Worm (Caenorhabditis elegans): Measurements from ENCODE around the gene sqv-2.

The sqv-2 gene

ce11 chrII:2920817-2921458, 26.7 kb upstream of the sqv-2 start:
- no peak for TF ChIP-seq unc-62 (GFP tag; optimal IDR thresholded peaks at IDR 0.05)

DNA sequence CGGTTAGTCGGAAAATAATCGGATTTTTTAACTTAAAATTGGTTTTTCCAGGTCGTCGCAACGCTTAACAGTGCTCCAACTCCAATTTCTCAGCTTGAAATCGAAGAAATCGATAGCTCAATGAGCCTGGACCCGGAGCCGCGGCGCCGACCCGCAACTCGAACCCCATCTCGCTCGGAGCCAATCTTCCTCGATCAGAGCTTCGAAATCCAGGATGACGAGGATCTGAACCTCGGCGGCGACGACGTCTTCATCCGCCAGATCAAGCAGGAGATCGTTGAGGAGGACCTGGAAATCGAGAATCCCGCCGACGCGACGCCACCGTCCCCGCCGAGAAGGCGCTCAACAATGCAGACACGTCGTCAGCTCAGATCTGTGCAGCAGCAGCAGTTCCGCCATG, 26.0 kb upstream of the sqv-2 start:
- no peak for TF ChIP-seq unc-62 (GFP tag; optimal IDR thresholded peaks at IDR 0.05)

- TF ChIP-seq unc-62 (GFP tag; optimal IDR thresholded peaks at IDR 0.05): no peak
These were observed 25.1 kb upstream of the sqv-2 start, which contains the start of the genes ncap-1 and Y110A2AR.1 for ce11 chrII:2919074-2919857. Gene ncap-1 (minus strand): TSS chrII:2919314. Gene Y110A2AR.1 (plus strand): TSS chrII:2919710.

DNA sequence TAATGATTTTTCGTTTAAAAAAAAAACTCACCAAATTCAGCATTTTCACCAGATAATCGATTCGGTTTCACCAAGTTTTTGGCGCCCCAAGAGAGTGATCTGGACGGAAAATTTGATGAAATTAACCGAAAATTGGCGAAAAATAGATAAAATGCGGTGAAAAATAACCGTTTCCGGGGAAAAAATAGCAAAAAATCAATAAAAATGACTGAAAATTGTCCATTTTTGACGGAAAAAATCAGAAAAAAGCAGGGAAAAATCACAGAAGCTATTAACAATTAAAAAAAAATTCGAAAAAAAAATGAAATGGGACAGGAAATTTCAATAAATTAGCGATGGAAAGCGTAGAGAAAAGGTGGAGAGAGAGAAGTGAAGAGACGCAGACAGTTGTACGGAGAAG, 19.3 kb upstream of the sqv-2 start, which contains the start of gene ubc-15:
ubc-15 (minus strand) TSS at position 101 of the 400 bp plus-strand sequence.
- no peak for TF ChIP-seq unc-62 (GFP tag; optimal IDR thresholded peaks at IDR 0.05)

DNA sequence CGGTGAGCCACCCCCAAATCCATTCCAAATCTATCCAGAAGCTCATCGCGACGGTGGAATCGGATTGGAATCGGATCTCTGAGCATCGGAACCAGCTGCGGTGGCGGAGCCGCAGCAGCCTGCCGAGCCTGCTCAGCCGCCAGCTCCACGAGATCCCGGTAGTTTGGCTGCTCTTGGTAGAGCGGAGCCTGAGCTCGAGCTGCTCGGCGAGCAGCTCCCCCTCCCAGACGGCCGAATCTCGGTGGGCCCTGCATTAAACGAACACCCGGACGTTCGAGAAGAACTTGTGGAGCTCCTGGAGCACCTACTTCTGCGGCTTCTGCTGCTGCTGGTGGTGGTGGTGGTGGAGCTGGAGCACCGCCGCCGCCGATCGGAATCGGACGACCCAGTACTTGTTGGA, 9.6 kb upstream of the sqv-2 start:
- TF ChIP-seq unc-62 (GFP tag; optimal IDR thresholded peaks at IDR 0.05): no peak

- no peak for TF ChIP-seq unc-62 (GFP tag; optimal IDR thresholded peaks at IDR 0.05)
These were observed 7.0 kb upstream of the sqv-2 start for ce11 chrII:2901158-2901557.

- no peak for TF ChIP-seq unc-62 (GFP tag; optimal IDR thresholded peaks at IDR 0.05)
These were observed 6.1 kb upstream of the sqv-2 start, which contains the start of gene ubc-26 for ce11 chrII:2900248-2900647. Gene ubc-26 (minus strand): TSS chrII:2900348.

DNA sequence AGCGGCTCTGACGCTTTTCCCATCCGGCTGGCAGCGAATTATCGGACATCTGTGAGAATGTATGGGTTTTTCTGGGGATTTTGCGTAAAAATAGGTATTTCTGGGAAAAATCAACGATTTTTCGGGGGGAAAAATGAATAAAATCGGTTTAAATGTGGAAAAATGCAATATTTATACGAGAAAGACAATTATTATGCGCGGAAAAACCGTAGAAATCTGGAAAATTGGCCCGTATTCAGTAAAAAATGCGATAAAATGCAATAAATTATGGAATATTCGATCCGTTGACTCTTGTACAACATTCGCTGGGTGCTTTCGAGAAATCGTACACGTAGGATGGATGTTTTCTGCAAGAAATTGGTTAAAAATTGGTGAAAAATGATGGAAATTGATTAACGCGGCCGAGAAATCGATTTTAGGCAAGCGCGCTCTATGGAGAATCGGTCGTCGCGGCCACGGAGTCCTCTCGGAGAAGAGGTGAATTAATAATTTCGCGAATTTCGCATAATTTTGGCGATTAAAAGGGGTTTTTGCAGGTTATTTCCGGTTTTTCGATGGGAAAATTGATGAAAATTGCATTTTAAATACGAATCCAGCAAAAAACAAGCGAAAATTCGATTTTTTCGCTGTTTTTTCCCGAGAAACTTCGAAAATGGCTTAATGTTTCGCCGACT, 5.1 kb downstream of the sqv-2 start, which contains the start of gene pinn-1:
pinn-1 (minus strand) TSS at position 51 of the 674 bp plus-strand sequence.
- TF ChIP-seq unc-62 (GFP tag; optimal IDR thresholded peaks at IDR 0.05): no peak

DNA sequence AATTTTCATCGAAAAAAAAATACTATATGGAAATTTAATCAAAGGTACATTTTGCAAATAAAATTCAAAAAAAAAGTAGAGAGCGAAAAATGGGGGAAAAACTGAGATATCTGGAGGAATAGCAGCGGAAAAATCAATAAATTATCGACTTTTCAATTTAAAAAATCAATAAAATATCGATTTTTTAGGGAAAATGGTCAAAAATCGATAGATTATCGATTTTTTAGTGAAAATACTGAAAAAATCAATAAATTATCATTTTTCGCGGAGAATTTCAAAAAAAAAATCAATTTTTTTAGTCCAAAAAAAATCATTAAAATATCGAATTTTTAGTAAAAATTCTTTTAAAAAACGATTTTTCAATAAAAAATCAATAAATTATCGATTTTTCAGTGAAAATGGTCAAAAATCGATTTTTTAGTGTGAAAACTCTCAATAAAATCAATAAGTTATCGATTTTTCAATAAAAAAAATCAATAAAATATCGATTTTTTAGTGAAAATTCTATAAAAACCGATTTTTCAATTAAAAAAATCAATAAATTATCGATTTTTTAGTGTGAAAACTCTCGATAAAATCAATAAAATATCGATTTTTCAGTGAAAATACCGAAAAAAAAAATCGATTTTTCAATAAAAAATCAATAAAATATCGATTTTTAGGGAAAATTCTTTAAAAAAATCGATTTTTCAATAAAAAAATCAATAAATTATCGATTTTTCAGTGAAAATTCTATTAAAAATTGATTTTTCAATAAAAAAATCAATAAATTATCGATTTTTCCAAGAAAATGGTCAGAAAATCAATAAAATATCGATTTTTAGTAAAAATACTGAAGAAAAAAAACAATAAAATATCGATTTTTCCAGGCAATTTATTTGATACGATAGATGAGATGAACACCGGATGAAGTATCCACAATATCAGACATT, 8.4 kb downstream of the sqv-2 start:
- no peak for TF ChIP-seq unc-62 (GFP tag; optimal IDR thresholded peaks at IDR 0.05)

ce11 chrII:2884810-2885209, 9.4 kb downstream of the sqv-2 start, which contains the start of gene pigw-1:
Gene pigw-1 (minus strand): TSS chrII:2884910.
- TF ChIP-seq unc-62 (GFP tag; optimal IDR thresholded peaks at IDR 0.05): no peak

- TF ChIP-seq unc-62 (GFP tag; optimal IDR thresholded peaks at IDR 0.05): no peak
These were observed 13.1 kb downstream of the sqv-2 start for ce11 chrII:2881088-2881487.

- no peak for TF ChIP-seq unc-62 (GFP tag; optimal IDR thresholded peaks at IDR 0.05)
These were observed 15.3 kb downstream of the sqv-2 start for ce11 chrII:2878909-2879308.

DNA sequence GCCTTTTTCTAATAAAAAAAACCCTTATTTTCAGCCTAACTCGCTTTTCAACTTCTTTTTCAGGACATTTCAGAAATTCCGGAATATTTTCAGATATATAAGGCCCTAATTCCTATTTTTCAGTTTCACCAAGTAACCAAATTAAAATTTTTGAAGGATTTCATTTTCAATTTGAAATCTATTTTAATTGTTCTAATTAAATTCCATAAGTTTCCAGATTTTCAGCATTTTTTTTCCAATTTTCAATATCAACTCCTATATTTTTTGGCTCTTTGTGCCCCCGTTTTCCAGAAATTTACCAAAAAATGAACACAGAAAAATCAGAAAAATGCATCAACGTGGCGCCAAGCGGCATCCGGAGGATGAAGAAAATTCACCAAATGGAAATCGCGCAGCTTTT, 19.4 kb downstream of the sqv-2 start, which contains the start of gene Y110A2AL.1:
Y110A2AL.1 (plus strand) TSS at position 301 of the 400 bp plus-strand sequence.
- TF ChIP-seq unc-62 (GFP tag; optimal IDR thresholded peaks at IDR 0.05): no peak

- TF ChIP-seq unc-62 (GFP tag; optimal IDR thresholded peaks at IDR 0.05): no peak
These were observed 22.4 kb downstream of the sqv-2 start, which contains the start of gene Y110A2AL.10 for ce11 chrII:2871816-2872215. Gene Y110A2AL.10 (minus strand): TSS chrII:2871916.

DNA sequence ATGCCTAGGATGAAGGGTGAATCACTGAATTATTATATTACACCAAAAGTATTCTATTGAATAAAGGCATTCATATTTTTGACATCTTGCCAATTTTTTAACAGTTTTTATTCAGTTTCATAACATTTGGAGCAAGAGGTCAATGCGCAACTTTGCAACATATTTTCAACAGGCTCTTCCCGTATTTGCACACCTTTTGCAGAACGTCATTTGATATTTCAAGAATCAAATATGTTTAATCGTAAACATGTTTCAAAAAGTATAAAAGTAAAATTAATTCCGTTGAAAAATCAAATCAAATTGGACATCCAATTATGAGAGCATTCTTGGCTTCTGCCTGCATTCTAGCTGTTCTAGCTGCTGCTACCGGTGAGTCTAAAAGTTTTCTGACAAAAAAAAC, 26.5 kb downstream of the sqv-2 start, which contains the start of gene Y110A2AL.2:
Y110A2AL.2 (plus strand) TSS at position 301 of the 400 bp plus-strand sequence.
- no peak for TF ChIP-seq unc-62 (GFP tag; optimal IDR thresholded peaks at IDR 0.05)

All from whole organism, dauer.